Fruit fly (Drosophila melanogaster) whole organism, embryonic: ENCODE data around the gene BCL7-like.

Experiments
- Adf1 ChIP-seq: fragments of 200-800 bp; sonication (Bioruptor generic); IDR thresholded peaks from 2 replicates; pipeline ENCODE4 v1.3.6; 2022; ENCODE audit warnings: missing biosample characterization, missing genetic modification characterization
- Aef1 ChIP-seq: fragments of 200-800 bp; sonication (Bioruptor generic); IDR thresholded peaks from 3 replicates; pipeline ENCODE4 v1.3.6; 2022; ENCODE audit warnings: missing biosample characterization, missing genetic modification characterization
- Atf3 ChIP-seq: fragments of 200-800 bp; sonication (Bioruptor generic); optimal IDR thresholded peaks from 3 replicates; lab custom pipeline; 2016; ENCODE audit warnings: missing biosample characterization, missing genetic modification characterization
- C15 ChIP-seq: fragments of 200-800 bp; sonication (Bioruptor generic); IDR thresholded peaks from 3 replicates; pipeline ENCODE4 v1.3.6; 2022; ENCODE audit warnings: missing biosample characterization, missing genetic modification characterization
- CG10147 ChIP-seq: fragments of 200-800 bp; sonication (Bioruptor generic); optimal IDR thresholded peaks from 2 replicates; lab custom pipeline; 2019; ENCODE audit warnings: missing biosample characterization, mild to moderate bottlenecking, missing genetic modification characterization, moderate library complexity
- CG10321 ChIP-seq: fragments of 200-800 bp; sonication (Bioruptor generic); IDR thresholded peaks from 2 replicates; pipeline ENCODE4 v1.3.6; 2022; ENCODE audit warnings: missing biosample characterization, missing genetic modification characterization
- CG12219 ChIP-seq: fragments of 200-800 bp; sonication (Bioruptor generic); optimal IDR thresholded peaks from 3 replicates; lab custom pipeline; 2018; ENCODE audit warnings: missing biosample characterization, mild to moderate bottlenecking, missing genetic modification characterization
- CG18764 ChIP-seq: fragments of 200-800 bp; sonication (Bioruptor generic); optimal IDR thresholded peaks from 3 replicates; lab custom pipeline; 2016; ENCODE audit warnings: missing biosample characterization, missing genetic modification characterization
- CG2116 ChIP-seq: fragments of 200-800 bp; sonication (Bioruptor generic); optimal IDR thresholded peaks from 3 replicates; lab custom pipeline; 2018; ENCODE audit warnings: missing biosample characterization, mild to moderate bottlenecking, missing genetic modification characterization
- CG2120 ChIP-seq: fragments of 200-800 bp; sonication (Bioruptor generic); optimal IDR thresholded peaks from 3 replicates; lab custom pipeline; 2016; ENCODE audit warnings: missing biosample characterization, missing genetic modification characterization
- CG2889 ChIP-seq: fragments of 200-800 bp; sonication (Bioruptor generic); IDR thresholded peaks from 3 replicates; pipeline ENCODE4 v1.3.6; 2022; ENCODE audit warnings: missing biosample characterization, missing genetic modification characterization
- CG32772 ChIP-seq: fragments of 200-800 bp; sonication (Bioruptor generic); IDR thresholded peaks from 2 replicates; pipeline ENCODE4 v1.3.6; 2022; ENCODE audit warnings: missing biosample characterization, missing genetic modification characterization
- CG34224 ChIP-seq: fragments of 200-800 bp; sonication (Bioruptor generic); IDR thresholded peaks from 3 replicates; pipeline ENCODE4 v1.3.6; 2022; ENCODE audit warnings: missing biosample characterization, missing genetic modification characterization; ENCODE audit not compliant: partially characterized antibody
- CG43689 ChIP-seq: fragments of 200-800 bp; sonication (Bioruptor generic); IDR thresholded peaks from 2 replicates; pipeline ENCODE4 v1.3.6; 2022; ENCODE audit warnings: missing biosample characterization, missing genetic modification characterization
- CG4854 ChIP-seq: fragments of 200-800 bp; sonication (Bioruptor generic); optimal IDR thresholded peaks from 2 replicates; lab custom pipeline; 2016; ENCODE audit warnings: missing biosample characterization, missing genetic modification characterization, inconsistent platforms
- CG8924 ChIP-seq: fragments of 200-800 bp; optimal IDR thresholded peaks from 3 replicates; lab custom pipeline; 2019; ENCODE audit warnings: missing biosample characterization, mild to moderate bottlenecking, missing genetic modification characterization, moderate library complexity
- CG9437 ChIP-seq: fragments of 200-800 bp; sonication (Bioruptor generic); optimal IDR thresholded peaks from 2 replicates; lab custom pipeline; 2018; ENCODE audit warnings: missing biosample characterization, mild to moderate bottlenecking, missing genetic modification characterization
- CG9609 ChIP-seq: fragments of 200-800 bp; sonication (Bioruptor generic); optimal IDR thresholded peaks from 3 replicates; lab custom pipeline; 2016; ENCODE audit warnings: missing biosample characterization, missing genetic modification characterization
- CG9797 ChIP-seq: fragments of 200-800 bp; sonication (Bioruptor generic); optimal IDR thresholded peaks from 3 replicates; lab custom pipeline; 2018; ENCODE audit warnings: missing biosample characterization, mild to moderate bottlenecking, missing genetic modification characterization
- Chrac-16 ChIP-seq: fragments of 200-800 bp; sonication (Bioruptor generic); optimal IDR thresholded peaks from 3 replicates; lab custom pipeline; 2016; ENCODE audit warnings: missing biosample characterization, missing genetic modification characterization
- Dfd ChIP-seq, 2 experiments: fragments of >200 bp; optimal IDR thresholded peaks; 2 replicates each; lab custom pipeline; 2017; ENCODE audit warnings: missing biosample characterization in 2 of 2, missing genetic modification characterization in 2 of 2
- Dip3 ChIP-seq: fragments of 200-800 bp; sonication (Bioruptor generic); optimal IDR thresholded peaks from 3 replicates; lab custom pipeline; 2016; ENCODE audit warnings: missing biosample characterization, missing genetic modification characterization
- Ets65A ChIP-seq: fragments of 200-800 bp; sonication (Bioruptor generic); peaks from one replicate; lab custom pipeline; 2016; ENCODE audit warnings: missing biosample characterization, missing genetic modification characterization
- Fer1 ChIP-seq: fragments of 200-800 bp; sonication (Bioruptor generic); optimal IDR thresholded peaks from 2 replicates; lab custom pipeline; 2017; ENCODE audit warnings: missing biosample characterization, mild to moderate bottlenecking, missing genetic modification characterization
- HmgD ChIP-seq: fragments of 200-800 bp; sonication (Bioruptor generic); optimal IDR thresholded peaks from 3 replicates; lab custom pipeline; 2016; ENCODE audit warnings: missing biosample characterization, missing genetic modification characterization
- Hr39 ChIP-seq: fragments of >200 bp; optimal IDR thresholded peaks from 2 replicates; lab custom pipeline; 2017
- Jarid2 ChIP-seq: fragments of 200-800 bp; sonication (Bioruptor generic); optimal IDR thresholded peaks from 3 replicates; lab custom pipeline; 2017; ENCODE audit warnings: mild to moderate bottlenecking, missing biosample characterization, missing genetic modification reagents, missing genetic modification characterization
- Kr ChIP-seq: fragments of 200-800 bp; sonication (Bioruptor generic); optimal IDR thresholded peaks from 2 replicates; lab custom pipeline; 2017; ENCODE audit warnings: missing biosample characterization, mild to moderate bottlenecking, missing genetic modification characterization
- Mad ChIP-seq: fragments of 200-800 bp; sonication (Bioruptor generic); optimal IDR thresholded peaks from 2 replicates; lab custom pipeline; 2016; ENCODE audit warnings: missing biosample characterization, missing genetic modification characterization
- Max ChIP-seq: fragments of 200-800 bp; sonication (Bioruptor generic); optimal IDR thresholded peaks from 2 replicates; lab custom pipeline; 2016; ENCODE audit warnings: missing biosample characterization, mild to moderate bottlenecking, missing genetic modification characterization
- Rfx ChIP-seq: fragments of 200-800 bp; sonication (Bioruptor generic); IDR thresholded peaks from 2 replicates; pipeline ENCODE4 v1.3.6; 2022; ENCODE audit warnings: missing biosample characterization, missing genetic modification characterization
- Sin3A ChIP-seq: fragments of >200 bp; optimal IDR thresholded peaks from 2 replicates; lab custom pipeline; 2018
- Tbp ChIP-seq: fragments of >200 bp; optimal IDR thresholded peaks from 2 replicates; lab custom pipeline; 2018; ENCODE audit warnings: missing biosample characterization, missing genetic modification characterization
- al ChIP-seq: fragments of 200-800 bp; sonication (Bioruptor generic); IDR thresholded peaks from 2 replicates; pipeline ENCODE4 v1.3.6; 2022; ENCODE audit warnings: missing biosample characterization, missing genetic modification characterization
- cwo ChIP-seq: fragments of 200-800 bp; sonication (Bioruptor generic); optimal IDR thresholded peaks from 3 replicates; lab custom pipeline; 2017; ENCODE audit warnings: missing biosample characterization, missing genetic modification characterization, mild to moderate bottlenecking, moderate library complexity, missing genetic modification reagents
- fru ChIP-seq: fragments of >200 bp; optimal IDR thresholded peaks from 2 replicates; lab custom pipeline; 2017
- gcm ChIP-seq: fragments of 200-800 bp; sonication (Bioruptor generic); optimal IDR thresholded peaks from 2 replicates; lab custom pipeline; 2019; ENCODE audit warnings: missing biosample characterization, mild to moderate bottlenecking, missing genetic modification characterization, moderate library complexity
- grau ChIP-seq: fragments of 200-800 bp; optimal IDR thresholded peaks from 3 replicates; lab custom pipeline; 2019; ENCODE audit warnings: missing biosample characterization, mild to moderate bottlenecking, missing genetic modification characterization, moderate library complexity
- hb ChIP-seq: fragments of 200-800 bp; sonication (Bioruptor generic); IDR thresholded peaks from 3 replicates; pipeline ENCODE4 v1.3.6; 2022; ENCODE audit warnings: missing biosample characterization, missing genetic modification characterization; ENCODE audit not compliant: partially characterized antibody
- kah ChIP-seq: fragments of 200-800 bp; sonication (Bioruptor generic); optimal IDR thresholded peaks from 2 replicates; lab custom pipeline; 2018; ENCODE audit warnings: missing biosample characterization, mild to moderate bottlenecking, missing genetic modification characterization
- kay ChIP-seq: fragments of 200-800 bp; sonication (Bioruptor generic); optimal IDR thresholded peaks from 2 replicates; lab custom pipeline; 2016; ENCODE audit warnings: missing biosample characterization, missing genetic modification characterization
- lilli ChIP-seq: fragments of 200-800 bp; sonication (Bioruptor generic); optimal IDR thresholded peaks from 3 replicates; lab custom pipeline; 2016; ENCODE audit warnings: missing biosample characterization, missing genetic modification characterization
- lmd ChIP-seq: fragments of 200-800 bp; sonication (Bioruptor generic); IDR thresholded peaks from 2 replicates; pipeline ENCODE4 v1.3.6; 2022; ENCODE audit warnings: missing biosample characterization, missing genetic modification characterization
- pb ChIP-seq: fragments of 200-800 bp; sonication (Bioruptor generic); optimal IDR thresholded peaks from 3 replicates; lab custom pipeline; 2016; ENCODE audit warnings: missing biosample characterization, missing genetic modification characterization
- ranshi ChIP-seq: fragments of 200-800 bp; sonication (Bioruptor generic); IDR thresholded peaks from 2 replicates; pipeline ENCODE4 v1.3.6; 2022; ENCODE audit warnings: missing biosample characterization, missing genetic modification characterization
- repo ChIP-seq: fragments of 200-800 bp; sonication (Bioruptor generic); optimal IDR thresholded peaks from 2 replicates; lab custom pipeline; 2016; ENCODE audit warnings: missing biosample characterization, missing genetic modification characterization
- stwl ChIP-seq: fragments of 200-800 bp; sonication (Bioruptor generic); optimal IDR thresholded peaks from 3 replicates; lab custom pipeline; 2018; ENCODE audit warnings: missing biosample characterization, mild to moderate bottlenecking, missing genetic modification characterization, moderate library complexity
- sug ChIP-seq: fragments of 200-800 bp; optimal IDR thresholded peaks from 2 replicates; lab custom pipeline; 2019; ENCODE audit warnings: missing biosample characterization, mild to moderate bottlenecking, missing genetic modification characterization, moderate library complexity
- twi ChIP-seq: fragments of 200-800 bp; optimal IDR thresholded peaks from 2 replicates; lab custom pipeline; 2019; ENCODE audit warnings: missing biosample characterization, mild to moderate bottlenecking, missing genetic modification characterization, moderate library complexity
- wdn ChIP-seq: fragments of 200-800 bp; sonication (Bioruptor generic); IDR thresholded peaks from 2 replicates; pipeline ENCODE4 v1.3.6; 2022; ENCODE audit warnings: missing biosample characterization, missing genetic modification characterization

Gene BCL7-like

dm6 chrX:9352112-9353096 is 4.0 kb upstream of the BCL7-like start (continued):
- TF ChIP-seq CG18764 (GFP tag; lab: Kevin White, UChicago): peak; percentile 55
- TF ChIP-seq CG32772 (GFP tag; lab: Robert Waterston, UW): peak; percentile 66
- peak; percentile 44; the same call in 1 of the 2 replicates for TF ChIP-seq CG10321
- peak; percentile 93 for TF ChIP-seq Ets65A (GFP tag; lab: Kevin White, UChicago)
- no peak for TF ChIP-seq Sin3A (lab: Kevin White, UChicago)
- peak; percentile 74; the same call in 2 of the 3 replicates for TF ChIP-seq Aef1
- peak; percentile 86 for TF ChIP-seq wdn (GFP tag; lab: Robert Waterston, UW)
- TF ChIP-seq cwo: peak; percentile 88
- peak; percentile 41; the same call in 1 of the 2 replicates for TF ChIP-seq Adf1 (GFP tag; lab: Robert Waterston, UW)
- peak; percentile 68 for TF ChIP-seq CG9437
- peak; percentile 61 for TF ChIP-seq CG4854 (GFP tag; lab: Kevin White, UChicago)
- no peak for TF ChIP-seq Dfd (GFP tag; optimal IDR thresholded peaks at IDR 0.05; lab: Kevin White, UChicago)
- TF ChIP-seq CG34224 (GFP tag; lab: Robert Waterston, UW): no peak
- no peak for TF ChIP-seq Hr39 (lab: Kevin White, UChicago)
- 0 out of 2 replicates have a peak, but pooled peaks have one; percentile 39 for TF ChIP-seq CG43689 (GFP tag; lab: Robert Waterston, UW)
- TF ChIP-seq grau: peak; percentile 86
- TF ChIP-seq Tbp: no peak
- TF ChIP-seq CG10147 (GFP tag; lab: Kevin White, UChicago): peak; percentile 89
- TF ChIP-seq Dip3 (GFP tag; lab: Kevin White, UChicago): peak; percentile 81
- TF ChIP-seq stwl (tag; lab: Kevin White, UChicago): no peak
- TF ChIP-seq fru (lab: Kevin White, UChicago): no peak
- no peak for TF ChIP-seq CG9797 (GFP tag; lab: Kevin White, UChicago)
- TF ChIP-seq CG8924 (tag; lab: Kevin White, UChicago): peak; percentile 83
- peak; percentile 90 for TF ChIP-seq Fer1 (GFP tag; lab: Kevin White, UChicago)
- peak; percentile 91 for TF ChIP-seq Rfx (GFP tag; lab: Robert Waterston, UW)
- TF ChIP-seq CG9609 (GFP tag; lab: Kevin White, UChicago): peak; percentile 35
- peak; percentile 85 for TF ChIP-seq CG12219 (GFP tag; lab: Kevin White, UChicago)
- TF ChIP-seq HmgD (GFP tag; lab: Kevin White, UChicago): peak; percentile 10
- TF ChIP-seq CG2889: peak; percentile 65; the same call in 1 of the 3 replicates
- peak; percentile 78 for TF ChIP-seq sug (tag; lab: Kevin White, UChicago)
- no peak for TF ChIP-seq hb (GFP tag; lab: Robert Waterston, UW)
- no peak for TF ChIP-seq C15 (GFP tag; lab: Robert Waterston, UW)
- TF ChIP-seq CG2116 (GFP tag; lab: Kevin White, UChicago): peak; percentile 4
- no peak for TF ChIP-seq repo
- TF ChIP-seq gcm: peak; percentile 60
- peak; percentile 66 for TF ChIP-seq Chrac-16 (GFP tag; lab: Kevin White, UChicago)
- TF ChIP-seq Kr: no peak
- peak; percentile 80 for TF ChIP-seq Max (GFP tag; lab: Kevin White, UChicago)
- TF ChIP-seq ranshi (GFP tag; lab: Robert Waterston, UW): peak; percentile 82
- TF ChIP-seq lmd (GFP tag; lab: Robert Waterston, UW): peak; percentile 80
- TF ChIP-seq pb (GFP tag; lab: Kevin White, UChicago): peak; percentile 24
- TF ChIP-seq kah: peak; percentile 47
- peak; percentile 41 for TF ChIP-seq Atf3 (GFP tag; lab: Kevin White, UChicago)
- peak; percentile 70 for TF ChIP-seq al (GFP tag; lab: Robert Waterston, UW)
- TF ChIP-seq kay (GFP tag; lab: Kevin White, UChicago): peak; percentile 48
- peak; percentile 31 for TF ChIP-seq twi (tag; lab: Kevin White, UChicago)
- TF ChIP-seq Mad (GFP tag; lab: Kevin White, UChicago): peak; percentile 38
- TF ChIP-seq CG2120 (GFP tag; lab: Kevin White, UChicago): peak; percentile 90
- peak; percentile 57 for TF ChIP-seq Jarid2 (GFP tag; lab: Kevin White, UChicago)
- TF ChIP-seq lilli (GFP tag; lab: Kevin White, UChicago): peak; percentile 87
